Fruit fly (Drosophila melanogaster): ENCODE measurements around the gene Trf2.

The Trf2 gene

dm6 chrX:8444883-8445572 is 36.0 kb downstream of the Trf2 start:
- TF ChIP-seq CG8478 (optimal IDR thresholded peaks at IDR 0.05): no peak
- TF ChIP-seq CTCF (optimal IDR thresholded peaks at IDR 0.05): no peak

dm6 chrX:8447166-8447565 is 38.1 kb downstream of the Trf2 start:
- TF ChIP-seq CTCF (optimal IDR thresholded peaks at IDR 0.05) (no peak), CG8478 (optimal IDR thresholded peaks at IDR 0.05) (no peak)

DNA sequence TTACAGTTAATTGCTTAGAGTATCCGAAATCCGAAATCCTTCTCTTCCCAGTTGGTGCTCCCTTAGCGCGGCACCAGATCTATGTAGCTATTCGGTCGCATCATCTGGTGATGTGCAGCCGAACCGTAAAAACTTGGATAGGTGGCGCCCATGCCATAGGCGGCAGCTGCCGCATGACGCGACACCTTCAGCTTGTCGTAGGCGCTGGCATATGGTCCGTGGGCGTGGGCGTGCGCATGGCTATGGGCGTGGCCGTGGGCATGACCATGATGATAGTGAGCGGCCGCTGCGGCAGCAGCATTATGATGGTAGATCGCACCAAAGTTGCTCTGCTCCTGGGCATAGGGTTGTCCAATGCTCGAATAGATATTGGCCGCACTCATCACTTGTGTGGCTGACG is 39.1 kb downstream of the Trf2 start:
- TF ChIP-seq CG8478 (optimal IDR thresholded peaks at IDR 0.05) (no peak), CTCF (optimal IDR thresholded peaks at IDR 0.05) (peak; percentile 11 to 23)

- no peak for TF ChIP-seq CG8478 (optimal IDR thresholded peaks at IDR 0.05)
- TF ChIP-seq CTCF (optimal IDR thresholded peaks at IDR 0.05): no peak
These were observed 41.3 kb downstream of the Trf2 start for dm6 chrX:8450214-8450904.

DNA sequence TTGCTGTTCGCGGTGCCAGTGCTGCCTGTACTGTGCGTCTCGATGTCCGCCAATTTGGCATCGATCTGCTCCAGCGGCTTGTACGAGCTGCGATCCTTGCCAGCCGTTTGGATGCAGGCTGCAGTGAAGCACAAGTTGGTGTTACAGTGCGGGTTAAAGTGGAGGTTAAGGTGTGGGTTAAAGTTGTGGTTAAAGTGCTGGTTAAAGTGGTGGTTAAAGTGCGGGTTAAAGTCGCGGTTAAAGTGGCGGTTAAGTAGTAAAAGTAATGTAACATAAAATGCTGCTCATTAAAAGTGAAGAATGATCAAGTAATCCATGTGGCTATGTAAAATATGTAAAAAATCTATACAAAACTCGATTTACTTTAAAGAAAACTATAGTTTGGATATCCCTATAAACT is 43.1 kb downstream of the Trf2 start:
- TF ChIP-seq CTCF (optimal IDR thresholded peaks at IDR 0.05) (no peak), CG8478 (optimal IDR thresholded peaks at IDR 0.05) (no peak)

dm6 chrX:8455019-8455555 is 46.0 kb downstream of the Trf2 start, which contains the start of gene org-1:
org-1 (minus strand) TSS chrX:8455069.
- TF ChIP-seq CG8478 (optimal IDR thresholded peaks at IDR 0.05): no peak
- no peak for TF ChIP-seq CTCF (optimal IDR thresholded peaks at IDR 0.05)

DNA sequence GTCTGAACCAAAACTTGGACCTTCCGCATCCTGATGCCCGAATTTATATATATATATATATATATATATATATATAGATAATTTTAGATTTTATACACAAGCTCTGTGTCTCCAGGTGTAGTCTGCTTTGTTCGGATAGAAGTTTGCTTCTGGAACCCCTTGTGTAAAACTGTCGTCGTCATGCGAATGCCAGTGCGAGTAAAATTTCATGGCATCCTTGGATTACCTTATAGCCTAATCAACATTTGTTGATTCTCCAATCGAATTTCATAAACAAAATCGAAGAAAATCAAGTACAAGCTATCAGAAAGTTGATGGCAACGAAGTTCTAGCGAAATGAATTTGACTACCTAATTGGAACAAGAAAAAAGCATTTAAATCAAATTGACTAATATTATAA is 48.5 kb downstream of the Trf2 start, which contains the start of gene CG32713:
Gene CG32713 (minus strand): TSS at position 101 of the 400 bp plus-strand sequence.
- TF ChIP-seq CG8478 (optimal IDR thresholded peaks at IDR 0.05): no peak
- TF ChIP-seq CTCF (optimal IDR thresholded peaks at IDR 0.05): no peak

DNA sequence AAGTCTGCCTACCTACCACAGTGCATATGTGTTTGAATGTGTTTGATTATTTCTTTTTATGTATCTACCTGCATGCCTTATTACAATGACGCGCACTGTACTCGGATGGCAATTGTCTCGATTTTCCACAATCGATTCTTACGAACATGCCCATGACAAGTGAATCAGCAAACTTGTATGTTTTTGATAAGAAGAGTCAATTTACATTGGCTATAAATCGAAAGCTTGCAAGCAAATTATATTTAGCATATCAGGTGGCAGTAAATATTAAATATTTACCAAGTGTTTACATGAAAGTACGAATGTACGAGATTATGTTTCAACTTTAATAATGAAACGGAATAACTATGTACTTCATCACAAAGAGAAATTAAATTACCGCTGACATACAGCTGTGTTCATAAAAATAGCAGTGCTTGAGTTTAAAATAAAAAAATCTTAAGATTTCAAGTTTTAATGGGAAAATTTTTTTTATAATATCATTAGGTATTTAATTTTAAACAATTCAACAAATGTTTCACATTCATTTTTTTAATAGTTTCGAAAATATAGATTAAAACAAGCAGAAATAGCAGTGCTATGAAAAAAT is 50.5 kb downstream of the Trf2 start:
- TF ChIP-seq CG8478 (optimal IDR thresholded peaks at IDR 0.05): no peak

DNA sequence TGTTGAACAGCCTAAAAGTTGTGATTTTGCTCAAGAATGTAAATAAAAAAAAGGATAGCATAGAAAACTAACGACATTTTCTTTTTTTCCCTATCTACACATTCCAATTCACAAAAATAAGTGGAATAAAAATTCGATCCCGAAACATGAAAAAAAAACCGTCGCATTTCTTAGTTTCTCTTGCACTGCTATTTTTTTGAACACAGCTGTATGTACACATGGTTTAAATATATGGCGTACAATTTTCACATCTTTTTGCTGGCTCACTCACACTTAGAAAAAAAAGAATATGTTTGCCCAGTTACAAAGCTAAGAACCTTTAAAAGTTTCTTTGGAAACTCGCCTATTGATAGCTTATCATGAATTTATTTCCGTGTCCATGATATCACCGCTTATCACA is 51.2 kb downstream of the Trf2 start:
- TF ChIP-seq CG8478 (optimal IDR thresholded peaks at IDR 0.05): no peak
- TF ChIP-seq CTCF (optimal IDR thresholded peaks at IDR 0.05): no peak

- no peak for TF ChIP-seq CG8478 (optimal IDR thresholded peaks at IDR 0.05)
- TF ChIP-seq CTCF (optimal IDR thresholded peaks at IDR 0.05): no peak
These were observed 51.6 kb downstream of the Trf2 start, which contains the start of gene CG15347 for dm6 chrX:8460686-8461085. CG15347 (minus strand) TSS chrX:8460898.

DNA sequence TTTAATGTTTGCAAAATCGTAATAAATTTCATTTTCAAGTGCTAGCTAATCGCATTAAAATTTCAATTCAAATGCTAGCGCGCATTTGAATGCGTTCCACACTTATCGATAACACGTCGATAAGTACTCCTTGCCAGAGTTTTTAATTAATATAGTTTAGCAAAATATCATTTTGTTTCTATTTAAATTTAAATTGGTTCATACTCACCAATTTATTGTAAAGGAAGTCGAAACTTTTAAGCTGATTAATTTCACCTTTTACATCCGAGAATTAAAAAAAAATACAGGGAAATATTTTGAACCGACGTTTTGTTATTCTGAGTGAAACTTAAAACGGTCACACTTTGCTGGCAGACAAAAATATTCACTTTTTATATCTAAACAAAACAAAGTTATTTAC is 52.1 kb downstream of the Trf2 start, which contains the start of gene Es2:
Gene Es2 (plus strand): TSS at position 333 of the 400 bp plus-strand sequence.
- no peak for TF ChIP-seq CG8478 (optimal IDR thresholded peaks at IDR 0.05)
- no peak for TF ChIP-seq CTCF (optimal IDR thresholded peaks at IDR 0.05)

- TF ChIP-seq CG8478 (optimal IDR thresholded peaks at IDR 0.05) (no peak), CTCF (optimal IDR thresholded peaks at IDR 0.05) (no peak)
These were observed 55.4 kb downstream of the Trf2 start, which contains the start of gene Sptr for dm6 chrX:8464378-8465036. Sptr (minus strand) TSS chrX:8464438.

dm6 chrX:8466729-8467215 is 57.7 kb downstream of the Trf2 start:
- TF ChIP-seq CG8478 (optimal IDR thresholded peaks at IDR 0.05) (no peak), CTCF (optimal IDR thresholded peaks at IDR 0.05) (no peak)

dm6 chrX:8468962-8469459 is 59.9 kb downstream of the Trf2 start, which contains the start of gene CG12116:
CG12116 (minus strand) TSS chrX:8469012.
- TF ChIP-seq CTCF (optimal IDR thresholded peaks at IDR 0.05): no peak
- no peak for TF ChIP-seq CG8478 (optimal IDR thresholded peaks at IDR 0.05)

- no peak for TF ChIP-seq CG8478 (optimal IDR thresholded peaks at IDR 0.05)
- no peak for TF ChIP-seq CTCF (optimal IDR thresholded peaks at IDR 0.05)
These were observed 60.5 kb downstream of the Trf2 start for dm6 chrX:8469606-8470005.

Measured in S2 (cell line).